Fruit fly (Drosophila melanogaster) Kc167 (cell line): ENCODE data around the gene CG9184.

ENCODE experiments used
- Myc ChIP-seq: fragments of >200 bp; optimal IDR thresholded peaks from 2 replicates; lab custom pipeline; 2017; ENCODE audit warnings: missing external identifiers
- h ChIP-seq: fragments of >200 bp; optimal IDR thresholded peaks from 3 replicates; lab custom pipeline; 2018; ENCODE audit warnings: missing external identifiers
- psq ChIP-seq: fragments of >200 bp; optimal IDR thresholded peaks from 2 replicates; lab custom pipeline; 2017; ENCODE audit warnings: missing external identifiers
- ttk ChIP-seq: sonication (Bioruptor generic); optimal IDR thresholded peaks from 2 replicates; lab custom pipeline; 2017; ENCODE audit warnings: missing external identifiers

- TF ChIP-seq psq (lab: Kevin White, UChicago) (no peak), Myc (lab: Kevin White, UChicago) (no peak), ttk (lab: Kevin White, UChicago) (no peak), h (no peak)
Measured at dm6 chr3L:1320931-1321556, 1.6 kb downstream of the CG9184 start.
